Fruit fly (Drosophila melanogaster) whole organism, adult: ENCODE data around the gene CG8236.

Source experiments
- CG11617 ChIP-seq: fragments of 200-800 bp; sonication (Bioruptor generic); optimal IDR thresholded peaks from 2 replicates; lab custom pipeline; 2017; ENCODE audit warnings: mild to moderate bottlenecking, missing biosample characterization, missing genetic modification reagents, missing genetic modification characterization
- CG12768 ChIP-seq: fragments of 200-800 bp; sonication (Bioruptor generic); optimal IDR thresholded peaks from 2 replicates; lab custom pipeline; 2017; ENCODE audit warnings: missing biosample characterization, missing genetic modification characterization, mild to moderate bottlenecking, moderate library complexity, missing genetic modification reagents
- CG14711 ChIP-seq: fragments of 200-800 bp; sonication (Bioruptor generic); optimal IDR thresholded peaks from 2 replicates; lab custom pipeline; 2018; ENCODE audit warnings: missing biosample characterization, mild to moderate bottlenecking, missing genetic modification characterization, moderate library complexity
- CG1620 ChIP-seq: fragments of 200-800 bp; sonication (Bioruptor generic); optimal IDR thresholded peaks from 2 replicates; lab custom pipeline; 2016; ENCODE audit warnings: missing biosample characterization, missing genetic modification characterization
- CG33017 ChIP-seq: fragments of 200-800 bp; sonication (Bioruptor generic); optimal IDR thresholded peaks from 2 replicates; lab custom pipeline; 2018; ENCODE audit warnings: missing biosample characterization, mild to moderate bottlenecking, missing genetic modification characterization, moderate library complexity
- CG5204 ChIP-seq: fragments of 200-800 bp; sonication (Bioruptor generic); optimal IDR thresholded peaks from 2 replicates; lab custom pipeline; 2016; ENCODE audit warnings: missing biosample characterization, missing genetic modification characterization
- CG7045 ChIP-seq: fragments of 200-800 bp; sonication (Bioruptor generic); optimal IDR thresholded peaks from 2 replicates; lab custom pipeline; 2017; ENCODE audit warnings: missing biosample characterization, mild to moderate bottlenecking, missing genetic modification characterization
- CG7101 ChIP-seq: fragments of 200-800 bp; sonication (Bioruptor generic); optimal IDR thresholded peaks from 2 replicates; lab custom pipeline; 2018; ENCODE audit warnings: missing biosample characterization, mild to moderate bottlenecking, missing genetic modification characterization, moderate library complexity
- Clk ChIP-seq: fragments of 200-800 bp; sonication (Bioruptor generic); optimal IDR thresholded peaks from 2 replicates; lab custom pipeline; 2017; ENCODE audit warnings: missing biosample characterization, missing genetic modification characterization
- Crg-1 ChIP-seq: fragments of 200-800 bp; sonication (Bioruptor generic); optimal IDR thresholded peaks from 2 replicates; lab custom pipeline; 2016; ENCODE audit warnings: missing biosample characterization, missing genetic modification characterization
- Hr96 ChIP-seq: fragments of 200-800 bp; sonication (Bioruptor generic); optimal IDR thresholded peaks from 2 replicates; lab custom pipeline; 2016; ENCODE audit warnings: missing biosample characterization, missing genetic modification characterization
- Mnt ChIP-seq: fragments of 200-800 bp; sonication (Bioruptor generic); optimal IDR thresholded peaks from 2 replicates; lab custom pipeline; 2016; ENCODE audit warnings: missing biosample characterization, mild to moderate bottlenecking, missing genetic modification characterization
- bab1 ChIP-seq: fragments of 200-800 bp; sonication (Bioruptor generic); optimal IDR thresholded peaks from 3 replicates; lab custom pipeline; 2019; ENCODE audit warnings: missing biosample characterization, mild to moderate bottlenecking, missing genetic modification characterization, moderate library complexity
- cic ChIP-seq: fragments of 200-800 bp; sonication (Bioruptor generic); optimal IDR thresholded peaks from 2 replicates; lab custom pipeline; 2017; ENCODE audit warnings: missing biosample characterization, mild to moderate bottlenecking, missing genetic modification characterization, moderate library complexity
- cnc ChIP-seq, 2 experiments: fragments of >200 bp; optimal IDR thresholded peaks; 2 replicates each; lab custom pipeline; 2017
- kay ChIP-seq: fragments of 200-800 bp; sonication (Bioruptor generic); peaks from one replicate; lab custom pipeline; 2016; ENCODE audit warnings: missing biosample characterization, missing genetic modification characterization, borderline replicate concordance
- ovo ChIP-seq: fragments of 200-800 bp; sonication (Bioruptor generic); optimal IDR thresholded peaks from 2 replicates; lab custom pipeline; 2016; ENCODE audit warnings: missing biosample characterization, missing genetic modification characterization
- pad ChIP-seq: fragments of 200-800 bp; sonication (Bioruptor generic); optimal IDR thresholded peaks from 3 replicates; lab custom pipeline; 2017; ENCODE audit warnings: missing biosample characterization, missing genetic modification characterization, mild to moderate bottlenecking, moderate library complexity, missing genetic modification reagents
- tj ChIP-seq: fragments of 200-800 bp; sonication (Bioruptor generic); optimal IDR thresholded peaks from 3 replicates; lab custom pipeline; 2017; ENCODE audit warnings: missing biosample characterization, mild to moderate bottlenecking, missing genetic modification characterization, moderate library complexity
- toe ChIP-seq: fragments of 200-800 bp; sonication (Bioruptor generic); optimal IDR thresholded peaks from 2 replicates; lab custom pipeline; 2016; ENCODE audit warnings: missing biosample characterization, missing genetic modification characterization

Gene CG8236

dm6 chr3R:8807831-8808517, 38.8 kb downstream of the CG8236 start:
- no peak for TF ChIP-seq CG33017
- TF ChIP-seq CG11617, result no peak
- TF ChIP-seq tj (GFP tag; lab: Kevin White, UChicago), result no peak
- TF ChIP-seq Clk (GFP tag; lab: Kevin White, UChicago), result no peak
- no peak for TF ChIP-seq kay (GFP tag; lab: Kevin White, UChicago)
- no peak for TF ChIP-seq Mnt (GFP tag; lab: Kevin White, UChicago)
- no peak for TF ChIP-seq CG14711 (tag; lab: Kevin White, UChicago)
- TF ChIP-seq ovo (GFP tag; lab: Kevin White, UChicago), result no peak
- TF ChIP-seq pad, result no peak
- TF ChIP-seq CG7045, result no peak
- no peak for TF ChIP-seq Hr96
- no peak for TF ChIP-seq CG5204 (GFP tag; lab: Kevin White, UChicago)

DNA sequence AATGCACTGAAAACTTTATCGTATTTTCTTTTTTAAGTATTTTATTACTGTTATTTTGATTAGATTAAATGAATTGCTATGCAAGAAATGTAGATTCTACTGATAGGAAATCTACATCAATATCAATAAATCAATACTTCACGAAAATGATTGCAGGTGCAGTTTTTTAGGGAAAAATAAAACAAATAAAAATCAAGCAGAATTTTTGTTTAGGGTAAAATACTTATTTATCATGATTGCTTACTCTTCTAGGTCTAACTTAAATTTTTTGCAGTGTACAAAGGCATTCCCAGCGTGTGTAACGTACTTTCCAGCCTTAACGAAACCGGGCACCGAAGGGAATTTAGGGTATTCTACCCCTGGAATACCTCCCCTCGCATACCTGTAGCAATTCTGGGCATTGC, 39.3 kb downstream of the CG8236 start:
- TF ChIP-seq CG11617 (no peak), CG33017 (peak; percentile 6)

DNA sequence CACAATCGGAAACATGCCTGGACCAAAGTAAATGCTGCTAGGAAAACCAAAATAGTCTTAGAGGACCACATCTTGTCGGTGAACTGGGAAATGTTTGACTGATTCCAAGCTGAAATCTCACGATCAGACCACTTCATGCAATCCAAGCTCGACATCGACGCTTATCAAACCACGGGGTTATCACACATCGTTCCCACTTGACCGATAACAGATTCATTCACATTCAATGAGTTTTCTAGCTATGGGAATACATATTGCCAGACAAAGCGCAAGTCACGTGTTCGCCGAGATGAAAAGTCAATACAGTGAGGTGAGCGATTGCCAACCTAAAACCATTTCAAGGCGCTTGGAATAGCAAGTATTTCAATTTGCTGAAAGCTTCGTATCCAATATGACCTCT, 40.5 kb downstream of the CG8236 start:
- TF ChIP-seq cic (GFP tag; lab: Kevin White, UChicago), result peak; percentile 94
- no peak for TF ChIP-seq tj (GFP tag; lab: Kevin White, UChicago)
- TF ChIP-seq Mnt (GFP tag; lab: Kevin White, UChicago), result peak; percentile 17
- no peak for TF ChIP-seq CG7101 (tag; lab: Kevin White, UChicago)
- no peak for TF ChIP-seq kay (GFP tag; lab: Kevin White, UChicago)
- TF ChIP-seq toe (GFP tag; lab: Kevin White, UChicago), result no peak

- TF ChIP-seq kay (GFP tag; lab: Kevin White, UChicago) (peak; percentile 98), Clk (GFP tag; lab: Kevin White, UChicago) (peak; percentile 42), toe (GFP tag; lab: Kevin White, UChicago) (peak; percentile 56), CG5204 (GFP tag; lab: Kevin White, UChicago) (no peak), CG12768 (GFP tag; lab: Kevin White, UChicago) (peak; percentile 93), CG1620 (GFP tag; lab: Kevin White, UChicago) (peak; percentile 70), CG11617 (peak; percentile 84), ovo (GFP tag; lab: Kevin White, UChicago) (peak; percentile 93), Hr96 (no peak), tj (GFP tag; lab: Kevin White, UChicago) (peak; percentile 65), bab1 (GFP tag; lab: Kevin White, UChicago) (peak; percentile 57), Crg-1 (GFP tag; lab: Kevin White, UChicago) (peak; percentile 94), cnc (optimal IDR thresholded peaks at IDR 0.05; lab: Kevin White, UChicago) (no peak), CG33017 (peak; percentile 91), Mnt (GFP tag; lab: Kevin White, UChicago) (peak; percentile 91), CG7045 (peak; percentile 80), cic (GFP tag; lab: Kevin White, UChicago) (peak; percentile 98), pad (peak; percentile 70), CG14711 (tag; lab: Kevin White, UChicago) (peak; percentile 57), CG7101 (tag; lab: Kevin White, UChicago) (peak; percentile 87)
Observed at dm6 chr3R:8810397-8811184, 41.4 kb downstream of the CG8236 start.

- peak; percentile 94 for TF ChIP-seq CG33017
- TF ChIP-seq tj (GFP tag; lab: Kevin White, UChicago), result no peak
- peak; percentile 86 for TF ChIP-seq CG14711 (tag; lab: Kevin White, UChicago)
- no peak for TF ChIP-seq cnc (optimal IDR thresholded peaks at IDR 0.05; lab: Kevin White, UChicago)
- peak; percentile 56 for TF ChIP-seq Hr96
- TF ChIP-seq CG1620 (GFP tag; lab: Kevin White, UChicago), result no peak
- peak; percentile 68 for TF ChIP-seq Crg-1 (GFP tag; lab: Kevin White, UChicago)
- TF ChIP-seq cic (GFP tag; lab: Kevin White, UChicago), result peak; percentile 79
- TF ChIP-seq CG5204 (GFP tag; lab: Kevin White, UChicago), result no peak
- TF ChIP-seq Clk (GFP tag; lab: Kevin White, UChicago), result peak; percentile 65
- peak; percentile 45 for TF ChIP-seq Mnt (GFP tag; lab: Kevin White, UChicago)
- peak; percentile 70 for TF ChIP-seq CG11617
- peak; percentile 91 for TF ChIP-seq CG7045
- peak; percentile 31 for TF ChIP-seq ovo (GFP tag; lab: Kevin White, UChicago)
- peak; percentile 42 for TF ChIP-seq toe (GFP tag; lab: Kevin White, UChicago)
- peak; percentile 74 for TF ChIP-seq pad
- peak; percentile 81 for TF ChIP-seq CG12768 (GFP tag; lab: Kevin White, UChicago)
- peak; percentile 91 for TF ChIP-seq CG7101 (tag; lab: Kevin White, UChicago)
- TF ChIP-seq bab1 (GFP tag; lab: Kevin White, UChicago), result peak; percentile 43
- TF ChIP-seq kay (GFP tag; lab: Kevin White, UChicago), result peak; percentile 92
Observed at dm6 chr3R:8811323-8811936, 42.2 kb downstream of the CG8236 start.
